Worm (Caenorhabditis elegans) whole organism, late embryonic: ENCODE data around the gene clec-217.

Experiments
- C08G9.2 ChIP-seq: sonication (generic microtip); optimal IDR thresholded peaks from 2 replicates; lab custom pipeline; 2016; ENCODE audit warnings: mild to moderate bottlenecking, missing genetic modification characterization, moderate library complexity, missing compliant biosample characterization
- K09A11.1 ChIP-seq: sonication (generic microtip); optimal IDR thresholded peaks from 2 replicates; lab custom pipeline; 2017; ENCODE audit warnings: antibody characterized with exemption, mild to moderate bottlenecking, missing genetic modification characterization, missing compliant biosample characterization; ENCODE audit not compliant: insufficient read depth
- T23F11.4 ChIP-seq: fragments of 200-800 bp; sonication (Bioruptor generic); optimal IDR thresholded peaks from 2 replicates; lab custom pipeline; 2018; ENCODE audit warnings: mild to moderate bottlenecking, missing genetic modification characterization, missing compliant biosample characterization
- Y22D7AL.16 ChIP-seq: sonication (generic microtip); optimal IDR thresholded peaks from 2 replicates; lab custom pipeline; 2016; ENCODE audit warnings: missing genetic modification characterization, missing compliant biosample characterization
- ahr-1 ChIP-seq: sonication (generic microtip); optimal IDR thresholded peaks from 2 replicates; lab custom pipeline; 2016; ENCODE audit warnings: missing genetic modification characterization, missing compliant biosample characterization
- ama-1 ChIP-seq: fragments of 150-350 bp; optimal IDR thresholded peaks from 2 replicates; lab custom pipeline; 2014
- ceh-18 ChIP-seq: sonication (generic microtip); optimal IDR thresholded peaks from 2 replicates; lab custom pipeline; 2016; ENCODE audit warnings: missing genetic modification characterization, missing compliant biosample characterization
- ceh-22 ChIP-seq: sonication (generic microtip); optimal IDR thresholded peaks from 2 replicates; lab custom pipeline; 2017; ENCODE audit warnings: missing biosample characterization, missing genetic modification characterization
- ceh-24 ChIP-seq: sonication (generic microtip); optimal IDR thresholded peaks from 2 replicates; lab custom pipeline; 2016; ENCODE audit warnings: mild to moderate bottlenecking, missing genetic modification characterization, missing compliant biosample characterization
- ceh-30 ChIP-seq: fragments of 150-350 bp; optimal IDR thresholded peaks from 2 replicates; lab custom pipeline; 2014; ENCODE audit warnings: missing biosample characterization, missing genetic modification characterization
- ceh-34 ChIP-seq: sonication (generic microtip); optimal IDR thresholded peaks from 2 replicates; lab custom pipeline; 2016; ENCODE audit warnings: mild to moderate bottlenecking, missing genetic modification characterization, missing compliant biosample characterization
- ceh-45 ChIP-seq: fragments of 200-800 bp; sonication (Bioruptor generic); IDR thresholded peaks from 2 replicates; pipeline ENCODE4 v1.3.6; 2022; ENCODE audit warnings: missing genetic modification reagents, missing genetic modification characterization, missing compliant biosample characterization
- ceh-48 ChIP-seq: sonication (generic microtip); optimal IDR thresholded peaks from 2 replicates; lab custom pipeline; 2016; ENCODE audit warnings: missing genetic modification characterization, inconsistent platforms, missing compliant biosample characterization
- ceh-6 ChIP-seq: fragments of 200-800 bp; sonication (Bioruptor generic); optimal IDR thresholded peaks from 2 replicates; lab custom pipeline; 2018; ENCODE audit warnings: mild to moderate bottlenecking, missing genetic modification characterization, missing compliant biosample characterization
- elt-2 ChIP-seq: sonication (generic microtip); optimal IDR thresholded peaks from 2 replicates; lab custom pipeline; 2016; ENCODE audit warnings: missing genetic modification reagents, missing genetic modification characterization, missing compliant biosample characterization
- elt-4 ChIP-seq: sonication (generic microtip); optimal IDR thresholded peaks from 2 replicates; lab custom pipeline; 2016; ENCODE audit warnings: missing genetic modification characterization, missing compliant biosample characterization
- ets-4 ChIP-seq: sonication (generic microtip); optimal IDR thresholded peaks from 2 replicates; lab custom pipeline; 2016; ENCODE audit warnings: missing genetic modification characterization, missing compliant biosample characterization
- fax-1 ChIP-seq: sonication (generic microtip); optimal IDR thresholded peaks from 2 replicates; lab custom pipeline; 2016; ENCODE audit warnings: missing genotype, missing genetic modification characterization, missing compliant biosample characterization
- fkh-10 ChIP-seq: fragments of 150-350 bp; optimal IDR thresholded peaks from 2 replicates; lab custom pipeline; 2014; ENCODE audit warnings: missing biosample characterization, missing genetic modification reagents, missing genetic modification characterization
- fkh-6 ChIP-seq: sonication (generic microtip); optimal IDR thresholded peaks from 2 replicates; lab custom pipeline; 2016; ENCODE audit warnings: missing genetic modification characterization, missing compliant biosample characterization
- gmeb-2 ChIP-seq: sonication (generic microtip); optimal IDR thresholded peaks from 2 replicates; lab custom pipeline; 2016; ENCODE audit warnings: missing genetic modification characterization, inconsistent platforms, missing compliant biosample characterization
- hlh-15 ChIP-seq: sonication (generic microtip); optimal IDR thresholded peaks from 2 replicates; lab custom pipeline; 2016; ENCODE audit warnings: missing genetic modification characterization, missing compliant biosample characterization
- hlh-30 ChIP-seq: sonication (generic microtip); optimal IDR thresholded peaks from 2 replicates; lab custom pipeline; 2017; ENCODE audit warnings: antibody characterized with exemption, missing genetic modification characterization, missing compliant biosample characterization; ENCODE audit not compliant: insufficient read depth
- hlh-6 ChIP-seq: sonication (generic microtip); optimal IDR thresholded peaks from 2 replicates; lab custom pipeline; 2016; ENCODE audit warnings: missing genotype, missing genetic modification characterization, missing compliant biosample characterization
- hlh-8 ChIP-seq: sonication (generic microtip); optimal IDR thresholded peaks from 2 replicates; lab custom pipeline; 2016; ENCODE audit warnings: missing genotype, missing genetic modification characterization, missing compliant biosample characterization
- lin-11 ChIP-seq: fragments of 200-800 bp; sonication (Bioruptor generic); optimal IDR thresholded peaks from 2 replicates; lab custom pipeline; 2018; ENCODE audit warnings: mild to moderate bottlenecking, missing genetic modification characterization, missing compliant biosample characterization
- madf-2 ChIP-seq: sonication (generic microtip); optimal IDR thresholded peaks from 2 replicates; lab custom pipeline; 2017; ENCODE audit warnings: missing genetic modification characterization, missing compliant biosample characterization
- nfya-1 ChIP-seq: sonication (generic microtip); optimal IDR thresholded peaks from 2 replicates; lab custom pipeline; 2017; ENCODE audit warnings: missing genetic modification characterization, mild to moderate bottlenecking, missing compliant biosample characterization, antibody characterized with exemption, moderate library complexity
- nhr-11 ChIP-seq: fragments of 150-350 bp; optimal IDR thresholded peaks from 2 replicates; lab custom pipeline; 2014; ENCODE audit warnings: missing biosample characterization, missing genetic modification characterization
- nhr-232 ChIP-seq: sonication (generic microtip); optimal IDR thresholded peaks from 2 replicates; lab custom pipeline; 2016; ENCODE audit warnings: missing genetic modification characterization, missing compliant biosample characterization
- npax-4 ChIP-seq: sonication (generic microtip); optimal IDR thresholded peaks from 2 replicates; lab custom pipeline; 2016; ENCODE audit warnings: missing genetic modification characterization, missing compliant biosample characterization
- pat-9 ChIP-seq: fragments of 200-800 bp; sonication (Bioruptor generic); optimal IDR thresholded peaks from 2 replicates; lab custom pipeline; 2018; ENCODE audit warnings: mild to moderate bottlenecking, missing genetic modification characterization, moderate library complexity, missing compliant biosample characterization
- pha-2 ChIP-seq: sonication (generic microtip); optimal IDR thresholded peaks from 2 replicates; lab custom pipeline; 2017; ENCODE audit warnings: mild to moderate bottlenecking, missing genetic modification characterization, missing compliant biosample characterization
- pqm-1 ChIP-seq: sonication (generic microtip); optimal IDR thresholded peaks from 2 replicates; lab custom pipeline; 2016; ENCODE audit warnings: missing genetic modification characterization, missing compliant biosample characterization
- ref-2 ChIP-seq: sonication (generic microtip); optimal IDR thresholded peaks from 2 replicates; lab custom pipeline; 2016; ENCODE audit warnings: missing genetic modification characterization, missing compliant biosample characterization
- sox-2 ChIP-seq: fragments of 200-800 bp; sonication (Bioruptor generic); IDR thresholded peaks from 2 replicates; pipeline ENCODE4 v1.3.6; 2022; ENCODE audit warnings: missing genetic modification reagents, missing genetic modification characterization, missing compliant biosample characterization
- tbx-2 ChIP-seq: sonication (generic microtip); optimal IDR thresholded peaks from 2 replicates; lab custom pipeline; 2016; ENCODE audit warnings: missing genetic modification characterization, missing compliant biosample characterization
- tbx-7 ChIP-seq: sonication (generic microtip); optimal IDR thresholded peaks from 2 replicates; lab custom pipeline; 2016; ENCODE audit warnings: missing genotype, missing genetic modification characterization, missing compliant biosample characterization
- unc-3 ChIP-seq, 2 experiments: fragments of 200-800 bp in 1 of 2; sonication (Bioruptor generic) in 1 of 2; sonication (generic microtip) in 1 of 2; conservative IDR thresholded peaks in 1 of 2; optimal IDR thresholded peaks in 1 of 2; 2 replicates each; pipeline versions ENCODE4 v1.3.6 to Lab custom; 2016 to 2022; ENCODE audit warnings: missing compliant biosample characterization in 2 of 2, missing genetic modification characterization in 2 of 2, missing genetic modification reagents in 1 of 2
- unc-42 ChIP-seq: sonication (generic microtip); optimal IDR thresholded peaks from 2 replicates; lab custom pipeline; 2016; ENCODE audit warnings: missing genotype, missing genetic modification characterization, missing compliant biosample characterization
- unc-86 ChIP-seq: sonication (generic microtip); optimal IDR thresholded peaks from 2 replicates; lab custom pipeline; 2016; ENCODE audit warnings: missing genetic modification characterization, missing compliant biosample characterization
- zip-5 ChIP-seq: sonication (generic microtip); optimal IDR thresholded peaks from 2 replicates; lab custom pipeline; 2016; ENCODE audit warnings: missing genetic modification characterization, missing compliant biosample characterization
- ztf-16 ChIP-seq: sonication (generic microtip); optimal IDR thresholded peaks from 2 replicates; lab custom pipeline; 2017; ENCODE audit warnings: missing genetic modification characterization, missing compliant biosample characterization

The clec-217 gene

DNA sequence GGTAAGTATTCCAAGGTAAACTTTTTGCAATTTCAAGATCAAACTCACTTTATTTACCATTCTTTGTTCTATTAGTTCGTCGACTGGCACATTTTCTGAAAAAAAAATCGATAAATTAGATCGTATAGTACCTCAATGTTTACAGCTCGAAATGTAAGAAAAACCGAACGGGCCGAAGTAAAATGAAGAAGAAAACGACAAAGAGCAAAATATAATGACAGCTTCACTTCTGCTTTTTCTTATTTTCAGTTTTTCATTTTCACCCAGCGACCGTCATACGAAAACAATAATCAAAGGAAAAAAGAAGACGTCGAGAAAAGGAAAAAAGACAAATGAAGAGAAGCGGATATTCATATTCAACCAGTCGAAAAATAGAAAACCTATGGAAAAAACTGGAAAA, 10.5 kb upstream of the clec-217 start, which contains the start of gene che-7:
che-7 (minus strand) TSS at position 101 of the 400 bp plus-strand sequence.
- TF ChIP-seq ztf-16: no peak
- no peak for TF ChIP-seq madf-2
- TF ChIP-seq unc-86 (tag; lab: Kevin White, UChicago): no peak
- no peak for TF ChIP-seq ceh-30 (tag; lab: Kevin White, UChicago)
- TF ChIP-seq ceh-6: no peak
- no peak for TF ChIP-seq ceh-24 (tag; lab: Kevin White, UChicago)
- TF ChIP-seq zip-5 (tag; lab: Kevin White, UChicago): no peak
- TF ChIP-seq sox-2 (GFP tag; lab: Robert Waterston, UW): no peak
- TF ChIP-seq C08G9.2 (tag; lab: Kevin White, UChicago): no peak
- TF ChIP-seq ceh-48 (tag; lab: Kevin White, UChicago): no peak

DNA sequence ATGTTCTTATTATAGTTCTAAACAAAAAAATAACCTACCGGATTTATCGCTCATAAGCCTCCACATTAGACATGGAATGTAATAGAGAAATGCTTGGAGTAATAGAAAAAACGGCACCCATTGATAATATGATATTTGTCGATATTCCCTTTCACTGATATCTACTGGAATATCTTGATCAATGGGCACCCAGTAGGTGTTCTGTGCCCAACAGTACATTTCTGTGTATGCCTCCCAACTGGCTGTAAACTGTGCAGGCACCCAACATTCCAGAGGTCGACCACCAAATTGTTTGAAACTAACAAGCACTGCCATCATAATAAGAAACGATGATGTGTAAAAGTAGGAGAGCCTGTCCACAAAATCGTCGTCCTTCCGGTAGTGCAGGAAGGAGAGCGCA, 5.8 kb upstream of the clec-217 start:
- TF ChIP-seq lin-11 (no peak), T23F11.4 (GFP tag; lab: Kevin White, UChicago) (no peak), fax-1 (no peak), Y22D7AL.16 (no peak), pqm-1 (tag; lab: Kevin White, UChicago) (no peak), npax-4 (tag; lab: Kevin White, UChicago) (no peak), fkh-10 (GFP tag; lab: Kevin White, UChicago) (no peak), elt-4 (tag; lab: Kevin White, UChicago) (no peak), ceh-45 (GFP tag; lab: Robert Waterston, UW) (no peak), ceh-30 (tag; lab: Kevin White, UChicago) (no peak), elt-2 (tag; lab: Kevin White, UChicago) (no peak), unc-3 (GFP tag; conservative IDR thresholded peaks at IDR 0.05; lab: Robert Waterston, UW) (no peak), unc-3 (tag; optimal IDR thresholded peaks at IDR 0.05; lab: Kevin White, UChicago) (no peak), ceh-22 (tag; lab: Kevin White, UChicago) (no peak), hlh-15 (no peak), ama-1 (no peak), tbx-2 (tag; lab: Kevin White, UChicago) (no peak), ets-4 (tag; lab: Kevin White, UChicago) (no peak), hlh-8 (tag; lab: Kevin White, UChicago) (no peak)

DNA sequence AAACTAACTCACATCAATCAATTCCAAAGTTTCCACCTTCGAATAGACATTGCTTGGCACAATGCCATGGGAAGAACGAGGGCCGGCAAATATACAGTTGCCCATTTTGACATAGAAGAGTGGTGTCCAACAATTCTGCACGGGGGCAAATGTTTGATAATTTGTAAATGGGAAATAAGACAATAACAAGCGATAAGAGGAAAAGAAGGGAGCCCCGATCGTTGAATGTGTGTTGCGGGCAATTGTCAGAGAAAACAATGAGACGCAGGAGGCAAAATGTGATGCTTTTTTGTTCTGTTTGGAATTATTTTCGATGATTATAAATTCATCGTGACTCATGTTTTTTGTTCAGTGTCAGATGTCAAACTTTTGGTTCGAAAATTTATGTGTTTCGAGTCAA, 2.4 kb downstream of the clec-217 start, which contains the start of gene pals-34:
pals-34 (minus strand) TSS at position 280 of the 400 bp plus-strand sequence.
- TF ChIP-seq fkh-10 (GFP tag; lab: Kevin White, UChicago) (no peak), gmeb-2 (tag; lab: Kevin White, UChicago) (no peak), ref-2 (tag; lab: Kevin White, UChicago) (no peak), C08G9.2 (tag; lab: Kevin White, UChicago) (no peak), ceh-18 (tag; lab: Kevin White, UChicago) (no peak), unc-86 (tag; lab: Kevin White, UChicago) (no peak), ztf-16 (no peak), tbx-7 (tag; lab: Kevin White, UChicago) (no peak), nfya-1 (tag; lab: Kevin White, UChicago) (no peak), K09A11.1 (tag; lab: Kevin White, UChicago) (no peak), nhr-232 (tag; lab: Kevin White, UChicago) (no peak), ahr-1 (no peak), hlh-30 (no peak), pat-9 (tag; lab: Kevin White, UChicago) (no peak)

DNA sequence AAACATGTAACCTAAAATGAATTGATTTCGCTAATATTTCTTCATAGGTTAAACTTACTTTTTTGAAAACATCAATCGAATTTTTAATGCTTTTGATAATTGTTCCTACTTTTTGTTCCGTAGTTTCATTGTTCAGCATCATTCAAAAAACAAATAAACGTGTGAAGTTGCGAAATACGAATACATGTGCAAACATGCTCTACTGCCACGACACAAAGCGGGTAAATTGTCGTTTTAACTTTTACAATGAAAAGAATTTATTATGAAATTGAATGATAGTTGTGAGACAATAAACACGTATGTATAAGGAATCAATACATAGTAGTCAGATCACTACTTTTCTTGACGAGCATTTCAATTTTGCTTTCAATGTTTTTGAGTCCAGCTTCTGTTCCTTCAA, 3.5 kb downstream of the clec-217 start, which contains the start of gene F26D11.12:
F26D11.12 (minus strand) TSS at position 145 of the 400 bp plus-strand sequence.
- TF ChIP-seq pha-2 (tag; lab: Kevin White, UChicago) (no peak), ceh-34 (tag; lab: Kevin White, UChicago) (no peak), ceh-48 (tag; lab: Kevin White, UChicago) (no peak), pat-9 (tag; lab: Kevin White, UChicago) (no peak), elt-2 (tag; lab: Kevin White, UChicago) (no peak), hlh-6 (tag; lab: Kevin White, UChicago) (no peak), unc-42 (no peak), fkh-6 (tag; lab: Kevin White, UChicago) (no peak), nhr-11 (tag; lab: Kevin White, UChicago) (no peak), hlh-30 (no peak), ceh-45 (GFP tag; lab: Robert Waterston, UW) (no peak), Y22D7AL.16 (no peak), ztf-16 (no peak), ceh-24 (tag; lab: Kevin White, UChicago) (no peak), elt-4 (tag; lab: Kevin White, UChicago) (no peak), hlh-8 (tag; lab: Kevin White, UChicago) (no peak)
- TF ChIP-seq, all 69 proteins: peak for 0
